Worm (Caenorhabditis elegans) whole organism, L4 larva: ENCODE results near the gene R04F11.3.
A peak's percentile ranks its signal among the peaks of the same experiment; 100 is the strongest.

ENCODE experiments used
- F37D6.2 ChIP-seq: sonication (generic microtip); optimal IDR thresholded peaks from 2 replicates; lab custom pipeline; 2016; ENCODE audit warnings: mild to moderate bottlenecking, missing genetic modification characterization, missing compliant biosample characterization
- R02D3.7 ChIP-seq: fragments of 150-350 bp; sonication (generic microtip); optimal IDR thresholded peaks from 3 replicates; lab custom pipeline; 2014; ENCODE audit warnings: missing biosample characterization, missing genetic modification characterization
- T20F7.1 ChIP-seq: fragments of 200-800 bp; sonication (Bioruptor generic); optimal IDR thresholded peaks from 2 replicates; lab custom pipeline; 2018; ENCODE audit warnings: mild to moderate bottlenecking, missing genetic modification characterization, missing compliant biosample characterization
- T26A8.4 ChIP-seq: fragments of 200-800 bp; sonication (Bioruptor generic); IDR thresholded peaks from 2 replicates; pipeline ENCODE4 v1.3.6; 2022; ENCODE audit warnings: missing genetic modification characterization, missing compliant biosample characterization
- Y48G9A.11 ChIP-seq: fragments of 200-800 bp; sonication (Bioruptor generic); IDR thresholded peaks from 2 replicates; pipeline ENCODE4 v1.3.6; 2022; ENCODE audit warnings: missing genetic modification reagents, missing genetic modification characterization, missing compliant biosample characterization
- Y5F2A.4 ChIP-seq: fragments of 200-800 bp; sonication (Bioruptor generic); optimal IDR thresholded peaks from 2 replicates; lab custom pipeline; 2018; ENCODE audit warnings: mild to moderate bottlenecking, missing genetic modification characterization, missing compliant biosample characterization
- ZK337.2 ChIP-seq: fragments of 200-800 bp; sonication (Bioruptor generic); IDR thresholded peaks from 2 replicates; pipeline ENCODE4 v1.3.6; 2022; ENCODE audit warnings: missing genetic modification reagents, missing genetic modification characterization, missing compliant biosample characterization
- ZK546.5 ChIP-seq, 2 experiments: sonication (generic microtip); optimal IDR thresholded peaks; 2 replicates each; lab custom pipeline; 2017; ENCODE audit warnings: missing biosample characterization in 2 of 2, missing genetic modification characterization in 2 of 2
- aha-1 ChIP-seq: fragments of 150-350 bp; peaks from one replicate; lab custom pipeline; 2014; ENCODE audit warnings: missing biosample characterization, missing genetic modification characterization
- ama-1 ChIP-seq: fragments of 150-350 bp; optimal IDR thresholded peaks from 2 replicates; lab custom pipeline; 2014; ENCODE audit warnings: inconsistent platforms, mixed read lengths
- arid-1 ChIP-seq: fragments of 200-800 bp; sonication (Bioruptor generic); conservative IDR thresholded peaks from 2 replicates; pipeline ENCODE4 v1.3.6; 2022; ENCODE audit warnings: missing genetic modification reagents, missing genetic modification characterization, missing compliant biosample characterization
- ceh-32 ChIP-seq: sonication (generic microtip); optimal IDR thresholded peaks from 2 replicates; lab custom pipeline; 2016; ENCODE audit warnings: mild to moderate bottlenecking, missing genetic modification characterization, missing compliant biosample characterization; ENCODE audit not compliant: poor library complexity
- ceh-82 ChIP-seq: sonication (generic microtip); optimal IDR thresholded peaks from 2 replicates; lab custom pipeline; 2017; ENCODE audit warnings: missing biosample characterization, missing genetic modification characterization
- cey-2 ChIP-seq: sonication (generic microtip); optimal IDR thresholded peaks from 3 replicates; lab custom pipeline; 2017; ENCODE audit warnings: missing genetic modification characterization, mild to moderate bottlenecking, missing compliant biosample characterization, antibody characterized with exemption, borderline replicate concordance; ENCODE audit not compliant: insufficient read depth
- daf-12 ChIP-seq: fragments of 150-350 bp; optimal IDR thresholded peaks from 2 replicates; lab custom pipeline; 2014; ENCODE audit warnings: missing biosample characterization, missing genetic modification reagents, missing genetic modification characterization
- dmd-6 ChIP-seq: fragments of 200-800 bp; sonication (Bioruptor generic); IDR thresholded peaks from 2 replicates; pipeline ENCODE4 v1.3.6; 2022; ENCODE audit warnings: missing genetic modification reagents, missing genetic modification characterization, missing compliant biosample characterization
- dmd-8 ChIP-seq: fragments of 200-800 bp; sonication (Bioruptor generic); IDR thresholded peaks from 2 replicates; pipeline ENCODE4 v1.3.6; 2022; ENCODE audit warnings: missing genetic modification characterization, missing compliant biosample characterization
- dmd-9 ChIP-seq: fragments of 200-800 bp; sonication (Bioruptor generic); IDR thresholded peaks from 2 replicates; pipeline ENCODE4 v1.3.6; 2022; ENCODE audit warnings: missing genetic modification reagents, missing genetic modification characterization, missing compliant biosample characterization
- dpl-1 ChIP-seq: fragments of 150-350 bp; optimal IDR thresholded peaks from 2 replicates; lab custom pipeline; 2014; ENCODE audit warnings: missing biosample characterization, missing genetic modification reagents, missing genetic modification characterization
- duxl-1 ChIP-seq: sonication (generic microtip); optimal IDR thresholded peaks from 2 replicates; lab custom pipeline; 2016; ENCODE audit warnings: mild to moderate bottlenecking, missing genetic modification characterization, moderate library complexity, missing compliant biosample characterization; ENCODE audit not compliant: poor library complexity
- egl-43 ChIP-seq: fragments of 200-800 bp; sonication (Bioruptor generic); IDR thresholded peaks from 2 replicates; pipeline ENCODE4 v1.3.6; 2022; ENCODE audit warnings: missing genetic modification reagents, missing genetic modification characterization, missing compliant biosample characterization
- gei-8 ChIP-seq: fragments of 200-800 bp; sonication (Bioruptor generic); optimal IDR thresholded peaks from 2 replicates; lab custom pipeline; 2018; ENCODE audit warnings: mild to moderate bottlenecking, missing genetic modification characterization, missing compliant biosample characterization
- hlh-30 ChIP-seq: sonication (generic microtip); optimal IDR thresholded peaks from 2 replicates; lab custom pipeline; 2017; ENCODE audit warnings: antibody characterized with exemption, mild to moderate bottlenecking, missing genetic modification characterization, missing compliant biosample characterization; ENCODE audit not compliant: insufficient read depth
- lin-1 ChIP-seq: fragments of 200-800 bp; sonication (Bioruptor generic); IDR thresholded peaks from 2 replicates; pipeline ENCODE4 v1.3.6; 2022; ENCODE audit warnings: missing genetic modification reagents, missing genetic modification characterization, missing compliant biosample characterization
- lin-13 ChIP-seq: fragments of 150-350 bp; optimal IDR thresholded peaks from 2 replicates; lab custom pipeline; 2014; ENCODE audit warnings: missing biosample characterization, missing genetic modification reagents, missing genetic modification characterization
- lin-29 ChIP-seq: fragments of 200-800 bp; sonication (Bioruptor generic); IDR thresholded peaks from 2 replicates; pipeline ENCODE4 v1.3.6; 2022; ENCODE audit warnings: missing genetic modification reagents, missing genetic modification characterization, missing compliant biosample characterization
- lin-39 ChIP-seq: fragments of 150-350 bp; optimal IDR thresholded peaks from 2 replicates; lab custom pipeline; 2014; ENCODE audit warnings: missing biosample characterization, missing genetic modification reagents, missing genetic modification characterization
- lsy-2 ChIP-seq, 2 experiments: fragments of 150-350 bp in 1 of 2; sonication (generic microtip) in 1 of 2; optimal IDR thresholded peaks; 2 replicates each; lab custom pipeline; 2014 to 2017; ENCODE audit warnings: missing biosample characterization in 2 of 2, missing genetic modification characterization in 2 of 2
- madf-9 ChIP-seq: fragments of 200-800 bp; sonication (Bioruptor generic); conservative IDR thresholded peaks from 2 replicates; pipeline ENCODE4 v1.3.6; 2022; ENCODE audit warnings: missing genetic modification reagents, missing genetic modification characterization, missing compliant biosample characterization
- mxl-3 ChIP-seq: fragments of 200-800 bp; sonication (Bioruptor generic); optimal IDR thresholded peaks from 2 replicates; lab custom pipeline; 2018; ENCODE audit warnings: mild to moderate bottlenecking, missing genetic modification characterization, missing compliant biosample characterization
- nhr-10 ChIP-seq: fragments of 150-350 bp; optimal IDR thresholded peaks from 2 replicates; lab custom pipeline; 2014; ENCODE audit warnings: missing biosample characterization, missing genetic modification characterization
- nhr-102 ChIP-seq: sonication (generic microtip); optimal IDR thresholded peaks from 2 replicates; lab custom pipeline; 2016; ENCODE audit warnings: mild to moderate bottlenecking, missing genetic modification characterization, moderate library complexity, missing compliant biosample characterization
- nhr-11 ChIP-seq: fragments of 150-350 bp; optimal IDR thresholded peaks from 2 replicates; lab custom pipeline; 2014; ENCODE audit warnings: missing biosample characterization, missing genetic modification characterization
- nhr-237 ChIP-seq: sonication (generic microtip); optimal IDR thresholded peaks from 2 replicates; lab custom pipeline; 2017; ENCODE audit warnings: missing biosample characterization, missing genetic modification characterization
- nhr-6 ChIP-seq: fragments of 150-350 bp; optimal IDR thresholded peaks from 2 replicates; lab custom pipeline; 2014; ENCODE audit warnings: missing biosample characterization, missing genetic modification characterization
- pqm-1 ChIP-seq: sonication (generic microtip); optimal IDR thresholded peaks from 2 replicates; lab custom pipeline; 2017; ENCODE audit warnings: missing biosample characterization, missing genetic modification characterization
- sdz-12 ChIP-seq: fragments of 200-800 bp; sonication (Bioruptor generic); optimal IDR thresholded peaks from 2 replicates; lab custom pipeline; 2018; ENCODE audit warnings: mild to moderate bottlenecking, missing genetic modification characterization, missing compliant biosample characterization
- set-16 ChIP-seq: fragments of 200-800 bp; sonication (Bioruptor generic); IDR thresholded peaks from 2 replicates; pipeline ENCODE4 v1.3.6; 2022; ENCODE audit warnings: missing genetic modification reagents, missing genetic modification characterization, missing compliant biosample characterization
- snpc-4 ChIP-seq: fragments of 150-350 bp; optimal IDR thresholded peaks from 2 replicates; lab custom pipeline; 2014; ENCODE audit warnings: missing biosample characterization, missing genetic modification characterization
- spr-3 ChIP-seq: fragments of 200-800 bp; sonication (Bioruptor generic); optimal IDR thresholded peaks from 2 replicates; lab custom pipeline; 2018; ENCODE audit warnings: mild to moderate bottlenecking, missing genetic modification characterization, missing compliant biosample characterization
- tag-97 ChIP-seq: fragments of 200-800 bp; sonication (Bioruptor generic); IDR thresholded peaks from 2 replicates; pipeline ENCODE4 v1.3.6; 2022; ENCODE audit warnings: missing genetic modification characterization, missing compliant biosample characterization
- unc-62 ChIP-seq, 3 experiments: fragments of 150-350 bp in 1 of 3; sonication (generic microtip); optimal IDR thresholded peaks in 2 of 3; peaks in 1 of 3; 1 replicate in 1 of 3; 2 replicates in 2 of 3; lab custom pipeline; 2014 to 2017; ENCODE audit warnings: missing biosample characterization in 3 of 3, missing genetic modification characterization in 3 of 3, missing genetic modification reagents in 3 of 3, missing genotype in 1 of 3
- vab-7 ChIP-seq: fragments of 200-800 bp; sonication (Bioruptor generic); IDR thresholded peaks from 2 replicates; pipeline ENCODE4 v1.3.6; 2022; ENCODE audit warnings: missing genetic modification reagents, missing genetic modification characterization, missing compliant biosample characterization
- zag-1 ChIP-seq: fragments of 150-350 bp; optimal IDR thresholded peaks from 2 replicates; lab custom pipeline; 2014; ENCODE audit warnings: missing biosample characterization, missing genetic modification characterization
- zfp-3 ChIP-seq: fragments of 200-800 bp; sonication (Bioruptor generic); conservative IDR thresholded peaks from 2 replicates; pipeline ENCODE4 v1.3.6; 2022; ENCODE audit warnings: missing genetic modification reagents, missing genetic modification characterization, missing compliant biosample characterization

R04F11.3 gene

DNA sequence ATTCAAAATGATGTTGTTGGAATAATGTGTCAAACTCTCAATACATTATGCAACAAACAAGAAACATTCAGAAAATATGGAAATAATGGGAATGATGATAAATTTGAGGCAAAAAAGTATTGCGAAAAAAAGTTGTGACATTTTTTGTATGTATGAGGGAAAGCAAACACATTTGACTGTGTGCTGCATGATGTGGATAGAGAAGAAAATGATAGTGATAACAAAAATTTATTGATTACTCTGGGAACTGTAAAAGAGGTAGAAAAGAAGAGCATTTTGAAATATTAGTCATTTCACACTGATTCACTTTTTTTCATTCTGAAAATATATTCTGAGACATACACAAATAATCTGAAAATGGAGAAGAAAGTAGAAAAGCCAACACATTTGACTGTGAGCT, 30.9 kb upstream of the R04F11.3 start (continued):
- TF ChIP-seq dmd-8 (GFP tag; lab: Robert Waterston, UW): no peak

DNA sequence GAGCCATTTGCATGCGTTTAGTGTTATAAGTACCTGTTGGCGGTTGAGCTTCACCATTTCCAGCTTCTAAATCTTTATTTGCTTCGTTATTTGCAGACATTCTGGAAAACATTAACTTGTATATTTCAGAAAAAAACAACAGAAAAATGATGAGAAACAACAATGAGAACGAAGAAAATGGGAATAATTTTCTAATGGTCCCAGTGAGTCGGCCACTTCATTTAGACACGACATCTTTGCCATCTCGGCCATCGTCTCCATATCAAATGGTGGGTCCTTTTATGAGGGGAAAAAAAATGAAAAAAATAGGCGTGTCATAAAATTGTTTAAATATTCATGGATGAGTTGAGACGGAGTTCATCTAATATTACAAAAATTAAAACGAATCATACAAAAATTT, 28.8 kb upstream of the R04F11.3 start, which contains the start of gene snb-2:
Gene snb-2 (minus strand): TSS at position 101 of the 400 bp plus-strand sequence.
- TF ChIP-seq Y5F2A.4 (GFP tag; lab: Kevin White, UChicago) (no peak), egl-43 (GFP tag; lab: Robert Waterston, UW) (no peak), ceh-82 (no peak), R02D3.7 (tag; lab: Kevin White, UChicago) (no peak), mxl-3 (GFP tag; lab: Kevin White, UChicago) (no peak), snpc-4 (tag; lab: Kevin White, UChicago) (no peak), nhr-11 (tag; lab: Kevin White, UChicago) (no peak), cey-2 (tag; lab: Kevin White, UChicago) (no peak), dmd-9 (GFP tag; lab: Robert Waterston, UW) (no peak), duxl-1 (no peak), ama-1 (lab: Kevin White, UChicago) (no peak)

DNA sequence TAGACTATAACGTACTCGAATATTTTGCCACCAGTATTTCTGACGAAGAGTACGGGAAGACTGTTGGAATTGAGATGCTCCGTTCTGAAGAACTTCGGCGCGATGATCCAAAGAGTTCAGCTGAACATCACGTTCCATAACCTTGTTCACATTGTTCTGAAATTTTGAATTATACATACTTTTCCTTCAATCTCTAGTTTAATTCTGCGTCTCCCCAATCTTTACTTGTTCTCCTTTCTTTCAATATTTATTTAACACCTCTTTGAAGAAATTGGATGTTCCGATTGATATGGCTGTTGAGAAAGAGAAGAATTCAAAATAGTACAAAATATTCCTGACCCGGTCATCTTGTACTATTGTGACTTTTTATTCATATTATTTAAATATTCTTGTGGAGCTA, 27.9 kb upstream of the R04F11.3 start, which contains the start of gene F23H12.3:
Gene F23H12.3 (plus strand): TSS at position 301 of the 400 bp plus-strand sequence.
- TF ChIP-seq hlh-30 (tag; lab: Kevin White, UChicago) (no peak), madf-9 (GFP tag; lab: Robert Waterston, UW) (no peak), nhr-10 (tag; lab: Kevin White, UChicago) (no peak), nhr-237 (no peak), Y48G9A.11 (GFP tag; lab: Robert Waterston, UW) (no peak), arid-1 (no peak), sdz-12 (GFP tag; lab: Kevin White, UChicago) (no peak), spr-3 (GFP tag; lab: Kevin White, UChicago) (no peak), T20F7.1 (GFP tag; lab: Kevin White, UChicago) (no peak), vab-7 (GFP tag; lab: Robert Waterston, UW) (no peak), T26A8.4 (GFP tag; lab: Robert Waterston, UW) (no peak), aha-1 (tag; lab: Kevin White, UChicago) (no peak), ZK337.2 (GFP tag; lab: Robert Waterston, UW) (no peak), nhr-102 (no peak), ZK546.5 (tag; optimal IDR thresholded peaks at IDR 0.05; lab: Kevin White, UChicago) (no peak), nhr-6 (tag; lab: Kevin White, UChicago) (no peak), F37D6.2 (tag; lab: Kevin White, UChicago) (no peak), lin-13 (GFP tag; lab: Kevin White, UChicago) (no peak), dpl-1 (no peak), gei-8 (GFP tag; lab: Kevin White, UChicago) (no peak)
- TF ChIP-seq, all 104 proteins: peak for 0

DNA sequence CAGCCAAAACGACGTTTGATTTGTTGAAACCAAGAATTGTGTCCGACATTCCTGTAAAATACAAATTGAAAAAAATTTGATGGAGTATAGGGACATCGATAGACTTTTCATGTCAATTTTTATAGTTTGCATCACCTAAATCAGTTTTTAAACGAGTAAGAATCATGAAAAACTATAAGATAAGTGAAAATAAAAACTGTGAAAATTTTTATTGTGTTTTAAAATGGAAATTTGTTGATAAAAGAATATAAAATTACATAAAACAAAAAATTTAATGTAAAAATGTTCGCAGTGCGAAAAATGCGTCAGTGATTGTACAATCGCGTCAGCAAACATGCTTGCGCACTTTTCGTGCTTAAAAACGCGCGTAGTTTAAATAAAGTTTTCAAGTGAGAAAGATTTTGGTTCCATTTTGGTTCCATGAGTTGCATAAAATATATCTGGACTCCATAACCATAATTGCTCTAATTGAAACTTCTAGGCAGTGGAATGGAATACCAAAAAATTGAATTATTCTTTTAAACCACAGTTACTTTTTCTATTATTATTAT, 26.5 kb upstream of the R04F11.3 start, which contains the start of gene tomm-20:
Gene tomm-20 (minus strand): TSS at position 51 of the 551 bp plus-strand sequence.
- TF ChIP-seq vab-7 (GFP tag; lab: Robert Waterston, UW) (0 out of 2 replicates have a peak, but pooled peaks have one; percentile 24), pqm-1 (tag; lab: Kevin White, UChicago) (no peak), snpc-4 (tag; lab: Kevin White, UChicago) (peak; percentile 29), zfp-3 (no peak; the same call in 1 of the 2 replicates), dpl-1 (peak; percentile 99), lsy-2 (tag; optimal IDR thresholded peaks at IDR 0.05; lab: Kevin White, UChicago) (peak; percentile 71 to 96), spr-3 (GFP tag; lab: Kevin White, UChicago) (peak; percentile 56), unc-62 (GFP tag; optimal IDR thresholded peaks at IDR 0.05 in 1 of 2; lab: Kevin White, UChicago) (peak in 1 of 2 experiments; percentile 94), unc-62 (tag; optimal IDR thresholded peaks at IDR 0.05; lab: Kevin White, UChicago) (no peak), ceh-32 (peak; percentile 55), egl-43 (GFP tag; lab: Robert Waterston, UW) (no peak), lin-29 (GFP tag; lab: Robert Waterston, UW) (peak; percentile 84), nhr-102 (peak; percentile 93), daf-12 (no peak), sdz-12 (GFP tag; lab: Kevin White, UChicago) (no peak), lin-1 (no peak; the same call in 1 of the 2 replicates), set-16 (no peak), zag-1 (tag; lab: Kevin White, UChicago) (no peak), lin-39 (no peak), dmd-6 (GFP tag; lab: Robert Waterston, UW) (no peak; the same call in none of the 2 replicates), tag-97 (GFP tag; lab: Robert Waterston, UW) (no peak)
